Worm (Caenorhabditis elegans): ENCODE results near the gene nspd-5.

The nspd-5 gene

DNA sequence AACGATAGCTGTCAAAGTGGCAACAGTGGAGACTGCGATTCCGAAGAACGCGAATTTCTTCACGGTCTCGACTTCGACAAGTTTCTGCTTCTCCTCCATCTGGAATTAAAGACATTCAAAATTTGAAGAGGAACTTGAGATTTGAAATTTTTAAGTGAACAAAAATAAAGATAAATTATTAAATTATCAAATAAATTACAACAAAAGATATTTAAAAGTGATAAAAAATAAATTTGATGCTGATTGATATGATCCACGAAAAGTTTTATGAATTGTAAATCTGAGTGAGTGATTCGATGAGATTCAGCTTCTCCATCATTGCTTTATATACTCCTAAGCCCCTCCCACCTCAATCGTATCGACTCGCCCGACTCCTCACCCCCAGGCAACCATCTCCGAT lies 7.3 kb upstream of the nspd-5 start, which contains the start of gene col-17:
TSS of gene col-17 (minus strand) at position 101 of the 400 bp plus-strand sequence.
- TF ChIP-seq Y67H2A.10 (GFP tag; conservative IDR thresholded peaks at IDR 0.05), result no peak
- TF ChIP-seq hsf-1 (GFP tag; IDR thresholded peaks at IDR 0.05), result no peak
- TF ChIP-seq lin-40 (tag; optimal IDR thresholded peaks at IDR 0.05), result no peak
- no peak for TF ChIP-seq ztf-26 (tag; optimal IDR thresholded peaks at IDR 0.05)
- no peak for TF ChIP-seq cebp-2 (GFP tag; IDR thresholded peaks at IDR 0.05)

DNA sequence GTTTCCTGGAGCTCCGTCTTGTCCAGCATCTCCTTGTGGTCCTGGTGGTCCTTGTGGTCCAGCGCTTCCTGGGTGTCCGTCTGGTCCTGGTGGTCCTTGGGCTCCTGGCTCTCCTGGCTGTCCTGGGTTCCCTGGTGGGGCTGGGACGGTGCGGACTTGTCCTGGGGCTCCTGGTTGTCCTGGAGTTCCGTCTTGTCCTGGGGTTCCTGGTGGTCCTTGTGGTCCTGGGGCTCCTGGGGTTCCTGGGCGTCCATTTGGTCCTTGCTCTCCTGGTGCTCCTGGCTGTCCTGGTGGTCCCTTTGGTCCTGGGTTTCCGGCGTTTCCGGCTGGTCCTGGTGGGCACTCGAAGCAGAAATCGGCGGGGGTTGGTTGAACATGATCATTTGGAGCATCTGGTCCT lies 6.7 kb upstream of the nspd-5 start:
- peak; percentile 77 for TF ChIP-seq zfh-2 (GFP tag; conservative IDR thresholded peaks at IDR 0.05)
- TF ChIP-seq egl-44 (GFP tag; IDR thresholded peaks at IDR 0.05), result 0 out of 2 replicates have a peak, but pooled peaks have one; percentile 7
- TF ChIP-seq ceh-58 (GFP tag; IDR thresholded peaks at IDR 0.05), result 0 out of 2 replicates have a peak, but pooled peaks have one; percentile 11
- peak; percentile 91 for TF ChIP-seq egrh-3 (GFP tag; IDR thresholded peaks at IDR 0.05)
- 0 out of 2 replicates have a peak, but pooled peaks have one; percentile 33 for TF ChIP-seq dox-1 (GFP tag; IDR thresholded peaks at IDR 0.05)

DNA sequence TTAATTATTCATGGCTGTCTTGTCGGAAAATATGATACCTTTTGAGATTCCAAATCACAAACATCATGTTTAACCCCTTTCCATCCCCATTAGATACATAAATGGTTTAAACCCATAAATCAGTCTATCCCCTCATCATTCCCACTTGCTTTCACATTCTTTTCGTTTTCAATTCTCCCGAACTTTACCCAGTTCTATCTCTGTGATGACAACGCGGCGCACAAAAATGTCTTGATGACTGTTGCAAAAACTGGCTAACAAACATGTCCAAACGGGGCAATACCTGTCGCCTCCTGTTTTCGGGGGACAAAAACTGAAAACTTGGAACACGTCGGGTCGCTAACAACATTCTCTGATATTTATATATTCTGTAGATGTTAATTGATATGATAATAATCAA lies 5.9 kb upstream of the nspd-5 start:
- TF ChIP-seq F39B2.1 (GFP tag; IDR thresholded peaks at IDR 0.05), result no peak
- no peak for TF ChIP-seq K11D2.4 (GFP tag; IDR thresholded peaks at IDR 0.05)
- TF ChIP-seq bed-1 (GFP tag; IDR thresholded peaks at IDR 0.05), result no peak
- no peak for TF ChIP-seq F49E8.2 (tag; optimal IDR thresholded peaks at IDR 0.05; ENCODE audit: insufficient read depth)
- no peak for TF ChIP-seq akir-1 (GFP tag; optimal IDR thresholded peaks at IDR 0.05)
- no peak for TF ChIP-seq lin-40 (tag; optimal IDR thresholded peaks at IDR 0.05)
- TF ChIP-seq ztf-18 (tag; optimal IDR thresholded peaks at IDR 0.05), result no peak
- TF ChIP-seq F22D6.2 (tag; optimal IDR thresholded peaks at IDR 0.05), result no peak
- no peak for TF ChIP-seq ztf-6 (GFP tag; IDR thresholded peaks at IDR 0.05)
- TF ChIP-seq tbx-9 (tag; optimal IDR thresholded peaks at IDR 0.05; ENCODE audit: borderline replicate concordance), result no peak

DNA sequence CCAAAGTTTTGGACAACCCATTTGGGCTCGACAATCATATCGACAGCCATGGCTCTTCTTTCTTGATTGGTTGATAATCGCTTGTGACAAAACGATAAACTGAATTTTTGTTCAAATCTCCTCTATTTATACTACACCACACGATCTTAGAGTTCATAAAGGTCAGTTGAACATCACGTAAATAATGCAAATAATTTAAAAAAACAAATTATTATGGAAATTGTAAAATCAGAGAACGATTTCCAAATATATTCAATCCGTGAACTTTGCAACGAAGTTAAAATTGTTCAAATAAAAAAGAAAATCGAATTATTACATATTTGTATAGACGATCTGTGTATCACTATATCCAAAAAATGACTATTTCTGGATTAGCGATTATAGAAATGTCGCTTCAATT lies 3.2 kb upstream of the nspd-5 start, which contains the start of the genes mpst-4 and F11G11.14:
TSS of gene mpst-4 (minus strand) at position 101 of the 400 bp plus-strand sequence.
TSS of gene F11G11.14 (plus strand) at position 325 of the 400 bp plus-strand sequence.
- TF ChIP-seq Y79H2A.3 (GFP tag; conservative IDR thresholded peaks at IDR 0.05) (no peak), mcd-1 (GFP tag; IDR thresholded peaks at IDR 0.05) (no peak), nfyb-1 (GFP tag; IDR thresholded peaks at IDR 0.05) (no peak), bed-1 (GFP tag; IDR thresholded peaks at IDR 0.05) (no peak), C17E4.6 (GFP tag; IDR thresholded peaks at IDR 0.05) (no peak), ztf-26 (tag; optimal IDR thresholded peaks at IDR 0.05) (no peak), die-1 (tag; optimal IDR thresholded peaks at IDR 0.05) (no peak), hmg-20 (GFP tag; IDR thresholded peaks at IDR 0.05) (no peak), ceh-91 (GFP tag; IDR thresholded peaks at IDR 0.05) (no peak), egl-18 (GFP tag; IDR thresholded peaks at IDR 0.05) (no peak), nhr-27 (tag; optimal IDR thresholded peaks at IDR 0.05) (no peak), tbp1 (GFP tag; optimal IDR thresholded peaks at IDR 0.05) (no peak), aptf-2 (GFP tag; conservative IDR thresholded peaks at IDR 0.05) (no peak), B0035.1 (tag; optimal IDR thresholded peaks at IDR 0.05) (no peak)

DNA sequence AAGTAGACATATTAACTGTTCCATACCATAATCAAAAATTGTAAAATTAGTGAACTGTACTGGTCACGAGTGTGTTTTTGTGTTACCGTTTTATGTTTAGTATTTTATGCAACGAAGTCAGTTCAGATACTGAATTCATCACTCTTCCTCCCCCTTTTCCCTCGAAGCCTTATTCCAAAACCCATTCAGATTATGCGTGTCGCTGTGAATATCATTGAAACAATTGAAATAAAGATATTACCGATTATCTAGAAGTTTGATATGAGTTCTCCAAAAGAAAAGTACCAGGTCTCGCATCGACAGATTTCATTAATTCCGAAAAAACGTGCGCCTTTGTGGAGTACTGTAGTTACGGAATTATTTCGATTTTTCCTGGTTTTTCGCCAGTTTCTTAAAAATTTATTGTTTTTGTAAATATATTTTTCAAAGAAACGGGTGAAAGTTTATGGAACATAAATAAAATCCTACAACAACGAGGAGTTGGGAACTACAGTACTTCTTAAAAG lies 1.2 kb downstream of the nspd-5 start:
- TF ChIP-seq attf-6 (GFP tag; IDR thresholded peaks at IDR 0.05), result no peak
- TF ChIP-seq nfyb-1 (GFP tag; IDR thresholded peaks at IDR 0.05), result no peak; the same call in 1 of the 2 replicates
- no peak for TF ChIP-seq ceh-91 (GFP tag; IDR thresholded peaks at IDR 0.05)
- no peak for TF ChIP-seq Y95B8A.8 (GFP tag; IDR thresholded peaks at IDR 0.05)
- 0 out of 2 replicates have a peak, but pooled peaks have one; percentile 14 for TF ChIP-seq Y53G8AR.9 (GFP tag; conservative IDR thresholded peaks at IDR 0.05)
- no peak for TF ChIP-seq gei-17 (GFP tag; optimal IDR thresholded peaks at IDR 0.05)
- no peak for TF ChIP-seq Y67H2A.10 (GFP tag; conservative IDR thresholded peaks at IDR 0.05)
- TF ChIP-seq cebp-1 (GFP tag; IDR thresholded peaks at IDR 0.05), result no peak
- TF ChIP-seq cebp-1 (tag; optimal IDR thresholded peaks at IDR 0.05), result peak; percentile 52
- peak; percentile 20 for TF ChIP-seq ztf-18 (tag; optimal IDR thresholded peaks at IDR 0.05)
- no peak for TF ChIP-seq fkh-3 (tag; optimal IDR thresholded peaks at IDR 0.05)
- TF ChIP-seq F52B5.7 (tag; optimal IDR thresholded peaks at IDR 0.05), result no peak
- no peak for TF ChIP-seq snpc-1.3 (tag; optimal IDR thresholded peaks at IDR 0.05; ENCODE audit: insufficient read depth)
- no peak for TF ChIP-seq sdz-38 (tag; optimal IDR thresholded peaks at IDR 0.05)
- TF ChIP-seq xnd-1 (tag; optimal IDR thresholded peaks at IDR 0.05), result no peak
